Worm (Caenorhabditis elegans) whole organism, early embryonic: Measurements from ENCODE around the gene C50E10.1.

Experiments used
- B0310.2 ChIP-seq: sonication (generic microtip); optimal IDR thresholded peaks from 2 replicates; lab custom pipeline; 2016; ENCODE audit warnings: mild to moderate bottlenecking, missing genetic modification characterization, missing compliant biosample characterization
- F13C5.2 ChIP-seq: sonication (generic microtip); optimal IDR thresholded peaks from 2 replicates; lab custom pipeline; 2017; ENCODE audit warnings: mild to moderate bottlenecking, missing genetic modification characterization, inconsistent platforms, missing compliant biosample characterization
- aly-1 ChIP-seq: sonication (generic microtip); optimal IDR thresholded peaks from 2 replicates; lab custom pipeline; 2016; ENCODE audit warnings: missing genetic modification characterization, missing compliant biosample characterization
- ama-1 ChIP-seq: fragments of 150-350 bp; optimal IDR thresholded peaks from 2 replicates; lab custom pipeline; 2014
- ceh-13 ChIP-seq: fragments of 200-800 bp; sonication (Bioruptor generic); optimal IDR thresholded peaks from 2 replicates; lab custom pipeline; 2018; ENCODE audit warnings: mild to moderate bottlenecking, missing genetic modification characterization, missing compliant biosample characterization
- ceh-36 ChIP-seq: sonication (generic microtip); optimal IDR thresholded peaks from 2 replicates; lab custom pipeline; 2016; ENCODE audit warnings: missing genetic modification characterization, inconsistent platforms, missing compliant biosample characterization
- ets-7 ChIP-seq: sonication (generic microtip); optimal IDR thresholded peaks from 2 replicates; lab custom pipeline; 2016; ENCODE audit warnings: missing genotype, missing genetic modification characterization, missing compliant biosample characterization
- flt-1 ChIP-seq: fragments of 200-800 bp; sonication (Bioruptor generic); IDR thresholded peaks from 2 replicates; pipeline ENCODE4 v1.3.6; 2022; ENCODE audit warnings: missing genetic modification characterization, missing compliant biosample characterization
- hmbx-1 ChIP-seq: sonication (generic microtip); optimal IDR thresholded peaks from 2 replicates; lab custom pipeline; 2016; ENCODE audit warnings: mild to moderate bottlenecking, missing genetic modification characterization, missing compliant biosample characterization
- hmg-4 ChIP-seq: fragments of 200-800 bp; sonication (Bioruptor generic); optimal IDR thresholded peaks from 2 replicates; lab custom pipeline; 2018; ENCODE audit warnings: mild to moderate bottlenecking, missing genetic modification characterization, missing compliant biosample characterization
- hnd-1 ChIP-seq: sonication (generic microtip); optimal IDR thresholded peaks from 2 replicates; lab custom pipeline; 2016; ENCODE audit warnings: missing genetic modification characterization, missing compliant biosample characterization
- pes-1 ChIP-seq: fragments of 200-800 bp; sonication (Bioruptor generic); IDR thresholded peaks from 2 replicates; pipeline ENCODE4 v1.3.6; 2022; ENCODE audit warnings: missing genetic modification reagents, missing genetic modification characterization, missing compliant biosample characterization
- scrt-1 ChIP-seq: fragments of 200-800 bp; sonication (Bioruptor generic); IDR thresholded peaks from 2 replicates; pipeline ENCODE4 v1.3.6; 2022; ENCODE audit warnings: missing genetic modification characterization, missing compliant biosample characterization
- sea-1 ChIP-seq: fragments of 200-800 bp; sonication (Bioruptor generic); conservative IDR thresholded peaks from 2 replicates; pipeline ENCODE4 v1.3.6; 2022; ENCODE audit warnings: missing genetic modification characterization, missing compliant biosample characterization
- tbx-11 ChIP-seq: fragments of 200-800 bp; sonication (Bioruptor generic); IDR thresholded peaks from 2 replicates; pipeline ENCODE4 v1.3.6; 2022; ENCODE audit warnings: missing genetic modification characterization, missing compliant biosample characterization
- tbx-37 ChIP-seq: fragments of 200-800 bp; sonication (Bioruptor generic); conservative IDR thresholded peaks from 2 replicates; pipeline ENCODE4 v1.3.6; 2022; ENCODE audit warnings: missing genetic modification reagents, missing genetic modification characterization, missing compliant biosample characterization
- tra-4 ChIP-seq: sonication (generic microtip); optimal IDR thresholded peaks from 2 replicates; lab custom pipeline; 2017; ENCODE audit warnings: missing genetic modification characterization, missing compliant biosample characterization

C50E10.1 gene

ce11 chrII:12342928-12343327 is 40.7 kb upstream of the C50E10.1 start:
- no peak for TF ChIP-seq tbx-11 (GFP tag; lab: Robert Waterston, UW)
- no peak for TF ChIP-seq ets-7 (tag; lab: Kevin White, UChicago)
- no peak for TF ChIP-seq tra-4 (tag; lab: Kevin White, UChicago)
- no peak for TF ChIP-seq flt-1

ce11 chrII:12341566-12342223 is 39.4 kb upstream of the C50E10.1 start:
- TF ChIP-seq pes-1, result no peak

- TF ChIP-seq pes-1 (no peak), F13C5.2 (tag; lab: Kevin White, UChicago) (no peak), sea-1 (GFP tag; lab: Robert Waterston, UW) (no peak), tbx-37 (GFP tag; lab: Robert Waterston, UW) (no peak), flt-1 (no peak), B0310.2 (tag; lab: Kevin White, UChicago) (no peak), aly-1 (tag; lab: Kevin White, UChicago) (no peak), tbx-11 (GFP tag; lab: Robert Waterston, UW) (no peak), ets-7 (tag; lab: Kevin White, UChicago) (no peak), hmbx-1 (no peak), scrt-1 (GFP tag; lab: Robert Waterston, UW) (no peak), hmg-4 (GFP tag; lab: Kevin White, UChicago) (no peak)
These were observed 37.4 kb upstream of the C50E10.1 start, which contains the start of gene sop-2 for ce11 chrII:12339644-12340043. Gene sop-2, plus strand, starts transcription at chrII:12339944.

ce11 chrII:12339152-12339551 is 36.9 kb upstream of the C50E10.1 start:
- no peak for TF ChIP-seq flt-1
- TF ChIP-seq aly-1 (tag; lab: Kevin White, UChicago), result no peak
- TF ChIP-seq sea-1 (GFP tag; lab: Robert Waterston, UW), result 0 out of 2 replicates have a peak, but pooled peaks have one; percentile 34
- peak; percentile 7 for TF ChIP-seq F13C5.2 (tag; lab: Kevin White, UChicago)
- TF ChIP-seq pes-1, result no peak
- TF ChIP-seq ceh-13 (GFP tag; lab: Kevin White, UChicago), result no peak

ce11 chrII:12335430-12335829 is 33.2 kb upstream of the C50E10.1 start, which contains the start of gene sre-52:
Gene sre-52, plus strand, starts transcription at chrII:12335730.
- TF ChIP-seq ama-1 (lab: Kevin White, UChicago), result no peak
- TF ChIP-seq ets-7 (tag; lab: Kevin White, UChicago), result no peak
- no peak for TF ChIP-seq tbx-11 (GFP tag; lab: Robert Waterston, UW)
- no peak for TF ChIP-seq pes-1
- TF ChIP-seq sea-1 (GFP tag; lab: Robert Waterston, UW), result no peak
- no peak for TF ChIP-seq F13C5.2 (tag; lab: Kevin White, UChicago)
- TF ChIP-seq hmbx-1, result no peak
- no peak for TF ChIP-seq scrt-1 (GFP tag; lab: Robert Waterston, UW)
- TF ChIP-seq ceh-13 (GFP tag; lab: Kevin White, UChicago), result no peak
- no peak for TF ChIP-seq ceh-36 (tag; lab: Kevin White, UChicago)
- TF ChIP-seq tra-4 (tag; lab: Kevin White, UChicago), result no peak
- TF ChIP-seq hmg-4 (GFP tag; lab: Kevin White, UChicago), result no peak
- no peak for TF ChIP-seq B0310.2 (tag; lab: Kevin White, UChicago)
- no peak for TF ChIP-seq flt-1

ce11 chrII:12332624-12333023 is 30.4 kb upstream of the C50E10.1 start, which contains the start of gene sre-54:
Gene sre-54, plus strand, starts transcription at chrII:12332924.
- TF ChIP-seq scrt-1 (GFP tag; lab: Robert Waterston, UW) (no peak), F13C5.2 (tag; lab: Kevin White, UChicago) (no peak), flt-1 (no peak), sea-1 (GFP tag; lab: Robert Waterston, UW) (no peak), pes-1 (no peak), ets-7 (tag; lab: Kevin White, UChicago) (no peak), tra-4 (tag; lab: Kevin White, UChicago) (no peak), ceh-36 (tag; lab: Kevin White, UChicago) (no peak)

ce11 chrII:12328994-12329393 is 26.7 kb upstream of the C50E10.1 start, which contains the start of gene sre-55:
Gene sre-55, plus strand, starts transcription at chrII:12329294.
- no peak for TF ChIP-seq ama-1 (lab: Kevin White, UChicago)
- no peak for TF ChIP-seq pes-1
- no peak for TF ChIP-seq scrt-1 (GFP tag; lab: Robert Waterston, UW)
- no peak for TF ChIP-seq tbx-11 (GFP tag; lab: Robert Waterston, UW)
- no peak for TF ChIP-seq hnd-1
- TF ChIP-seq hmbx-1, result no peak

ce11 chrII:12324159-12324558 is 21.9 kb upstream of the C50E10.1 start, which contains the start of gene sre-56:
Gene sre-56, plus strand, starts transcription at chrII:12324459.
- TF ChIP-seq flt-1 (no peak), ceh-36 (tag; lab: Kevin White, UChicago) (no peak), aly-1 (tag; lab: Kevin White, UChicago) (no peak), scrt-1 (GFP tag; lab: Robert Waterston, UW) (no peak), tra-4 (tag; lab: Kevin White, UChicago) (no peak), ama-1 (lab: Kevin White, UChicago) (no peak), hnd-1 (no peak), tbx-37 (GFP tag; lab: Robert Waterston, UW) (no peak), ceh-13 (GFP tag; lab: Kevin White, UChicago) (no peak), hmbx-1 (no peak), tbx-11 (GFP tag; lab: Robert Waterston, UW) (no peak), F13C5.2 (tag; lab: Kevin White, UChicago) (no peak), ets-7 (tag; lab: Kevin White, UChicago) (no peak), hmg-4 (GFP tag; lab: Kevin White, UChicago) (no peak), pes-1 (no peak), B0310.2 (tag; lab: Kevin White, UChicago) (no peak), sea-1 (GFP tag; lab: Robert Waterston, UW) (no peak)
